Worm (Caenorhabditis elegans): ENCODE data around the gene vit-3.

DNA sequence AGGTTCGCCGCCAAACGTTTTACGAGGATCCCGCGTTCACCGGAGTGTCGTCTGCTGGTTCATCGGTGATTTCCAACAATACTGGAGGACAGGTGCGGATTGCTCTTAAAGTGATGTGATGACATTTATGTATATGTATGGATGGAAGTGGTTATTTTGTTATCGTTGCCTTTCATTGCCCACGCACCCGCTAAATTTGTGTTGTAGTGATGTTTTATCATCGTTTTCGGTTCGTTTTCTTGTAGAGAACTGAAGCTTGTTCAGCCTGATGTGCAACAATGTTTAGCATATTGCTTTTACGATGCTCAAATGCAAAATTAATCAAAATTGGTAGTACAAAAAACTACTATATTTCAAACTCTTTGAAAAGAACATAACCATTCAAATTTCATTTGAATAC is 24.5 kb downstream of the vit-3 start:
- no peak for TF ChIP-seq egl-13 (tag; optimal IDR thresholded peaks at IDR 0.05)
- TF ChIP-seq nhr-237 (tag; optimal IDR thresholded peaks at IDR 0.05) = no peak
- TF ChIP-seq ceh-88 (GFP tag; IDR thresholded peaks at IDR 0.05) = no peak
- no peak for TF ChIP-seq zag-1 (tag; optimal IDR thresholded peaks at IDR 0.05)
- no peak for TF ChIP-seq fos-1 (tag; optimal IDR thresholded peaks at IDR 0.05)
- no peak for TF ChIP-seq nhr-12 (tag; optimal IDR thresholded peaks at IDR 0.05)
- TF ChIP-seq skn-1 (tag; optimal IDR thresholded peaks at IDR 0.05) = no peak
- no peak for TF ChIP-seq aly-2 (tag; optimal IDR thresholded peaks at IDR 0.05)
- no peak for TF ChIP-seq aha-1 (tag; optimal IDR thresholded peaks at IDR 0.05)

All from whole organism, L1 larva.